Fruit fly (Drosophila melanogaster): ENCODE results near the gene CG34426.

dm6 chr3L:8773713-8774112 lies 28.6 kb upstream of the CG34426 start:
- no peak for TF ChIP-seq CG1647 (GFP tag; optimal IDR thresholded peaks at IDR 0.05)
- TF ChIP-seq Jarid2 (GFP tag; optimal IDR thresholded peaks at IDR 0.05), result no peak
- TF ChIP-seq Bdp1 (GFP tag; optimal IDR thresholded peaks at IDR 0.05), result no peak

All from whole organism, embryonic.